Fruit fly (Drosophila melanogaster) whole organism, wandering third instar larva: ENCODE data around the gene CG11674.

ENCODE experiments used
- Abd-B ChIP-seq: fragments of >200 bp; optimal IDR thresholded peaks from 2 replicates; lab custom pipeline; 2017; ENCODE audit warnings: missing biosample characterization, missing genetic modification characterization
- CG32264 ChIP-seq: fragments of 200-800 bp; sonication (Bioruptor generic); optimal IDR thresholded peaks from 2 replicates; lab custom pipeline; 2016; ENCODE audit warnings: missing biosample characterization, missing genetic modification characterization
- CG9705 ChIP-seq: fragments of 200-800 bp; sonication (Bioruptor generic); optimal IDR thresholded peaks from 2 replicates; lab custom pipeline; 2018; ENCODE audit warnings: missing biosample characterization, mild to moderate bottlenecking, missing genetic modification characterization
- CrebA ChIP-seq: fragments of 200-800 bp; sonication (Bioruptor generic); optimal IDR thresholded peaks from 2 replicates; lab custom pipeline; 2016; ENCODE audit warnings: missing biosample characterization, mild to moderate bottlenecking, missing genetic modification characterization, borderline replicate concordance
- Dfd ChIP-seq: fragments of >200 bp; optimal IDR thresholded peaks from 2 replicates; lab custom pipeline; 2017; ENCODE audit warnings: missing biosample characterization, missing genetic modification characterization
- Dif ChIP-seq: fragments of 200-275, 200-300 bp; sonication (Bioruptor generic); optimal IDR thresholded peaks from 2 replicates; lab custom pipeline; 2018; ENCODE audit warnings: missing biosample characterization, missing genetic modification characterization; ENCODE audit not compliant: partially characterized antibody
- GATAd ChIP-seq: sonication (Bioruptor generic); optimal IDR thresholded peaks from 2 replicates; lab custom pipeline; 2016; ENCODE audit warnings: missing biosample characterization, missing genetic modification characterization
- HLH106 ChIP-seq: fragments of 200-800 bp; optimal IDR thresholded peaks from 3 replicates; lab custom pipeline; 2019; ENCODE audit warnings: missing biosample characterization, mild to moderate bottlenecking, missing genetic modification characterization, moderate library complexity
- Hnf4 ChIP-seq: fragments of 200-800 bp; sonication (Bioruptor generic); optimal IDR thresholded peaks from 2 replicates; lab custom pipeline; 2016; ENCODE audit warnings: missing biosample characterization, mild to moderate bottlenecking, missing genetic modification characterization
- Hr78 ChIP-seq: fragments of >200 bp; optimal IDR thresholded peaks from 2 replicates; lab custom pipeline; 2017; ENCODE audit warnings: missing biosample characterization, missing genetic modification characterization
- Hr83 ChIP-seq: fragments of 200-300 bp; sonication (Bioruptor generic); optimal IDR thresholded peaks from 2 replicates; lab custom pipeline; 2016; ENCODE audit warnings: missing biosample characterization, mild to moderate bottlenecking, missing genetic modification characterization, moderate library complexity; ENCODE audit not compliant: poor library complexity, severe bottlenecking
- Jra ChIP-seq: sonication (Bioruptor generic); optimal IDR thresholded peaks from 2 replicates; lab custom pipeline; 2016; ENCODE audit warnings: missing biosample characterization, missing genetic modification characterization
- Mio ChIP-seq: sonication (Bioruptor generic); optimal IDR thresholded peaks from 2 replicates; lab custom pipeline; 2016; ENCODE audit warnings: missing biosample characterization, missing genetic modification characterization
- Myc ChIP-seq: fragments of >200 bp; optimal IDR thresholded peaks from 2 replicates; lab custom pipeline; 2017
- N ChIP-seq: fragments of >200 bp; optimal IDR thresholded peaks from 2 replicates; lab custom pipeline; 2018; ENCODE audit warnings: missing biosample characterization, missing external identifiers, missing genetic modification characterization
- OdsH ChIP-seq: fragments of 200-800 bp; sonication (Bioruptor generic); optimal IDR thresholded peaks from 2 replicates; lab custom pipeline; 2016; ENCODE audit warnings: missing biosample characterization, mild to moderate bottlenecking, missing genetic modification characterization
- Rel ChIP-seq, 2 experiments: fragments of 200-800 bp; sonication (Bioruptor generic) in 1 of 2; optimal IDR thresholded peaks; 2 replicates in 1 of 2; 3 replicates in 1 of 2; lab custom pipeline; 2016 to 2019; ENCODE audit warnings: mild to moderate bottlenecking in 2 of 2, missing biosample characterization in 2 of 2, missing genetic modification characterization in 2 of 2, moderate library complexity in 1 of 2
- Sp1 ChIP-seq: fragments of 200-800 bp; sonication (Bioruptor generic); optimal IDR thresholded peaks from 3 replicates; lab custom pipeline; 2019; ENCODE audit warnings: missing biosample characterization, mild to moderate bottlenecking, missing genetic modification characterization, moderate library complexity
- Vsx2 ChIP-seq: fragments of 200-300, 225-300 bp; sonication (Bioruptor generic); optimal IDR thresholded peaks from 2 replicates; lab custom pipeline; 2018; ENCODE audit warnings: missing biosample characterization, missing genetic modification characterization; ENCODE audit not compliant: partially characterized antibody
- br ChIP-seq: fragments of 200-800 bp; sonication (Bioruptor generic); optimal IDR thresholded peaks from 2 replicates; lab custom pipeline; 2016; ENCODE audit warnings: missing biosample characterization, missing genetic modification characterization
- brk ChIP-seq: fragments of 200-800 bp; sonication (Bioruptor generic); optimal IDR thresholded peaks from 2 replicates; lab custom pipeline; 2016; ENCODE audit warnings: missing biosample characterization, mild to moderate bottlenecking, missing genetic modification characterization
- dl ChIP-seq, 2 experiments: fragments of 175-275, 200-275 bp in 1 of 2; fragments of 200-275 bp in 1 of 2; sonication (Bioruptor generic); optimal IDR thresholded peaks; lab custom pipeline; 2018; ENCODE audit warnings: mild to moderate bottlenecking in 2 of 2, missing biosample characterization in 2 of 2, missing genetic modification characterization in 2 of 2, moderate library complexity in 2 of 2; ENCODE audit not compliant: partially characterized antibody in 2 of 2, insufficient read depth in 1 of 2
- dmrt93B ChIP-seq: fragments of 200-800 bp; sonication (Bioruptor generic); optimal IDR thresholded peaks from 2 replicates; lab custom pipeline; 2018; ENCODE audit warnings: missing biosample characterization, mild to moderate bottlenecking, missing genetic modification characterization
- dsf ChIP-seq: sonication (Bioruptor generic); optimal IDR thresholded peaks from 2 replicates; lab custom pipeline; 2016; ENCODE audit warnings: missing biosample characterization, missing genetic modification characterization, borderline replicate concordance
- ey ChIP-seq: fragments of 200-800 bp; sonication (Bioruptor generic); optimal IDR thresholded peaks from 2 replicates; lab custom pipeline; 2016; ENCODE audit warnings: missing biosample characterization, missing genetic modification characterization
- foxo ChIP-seq, 2 experiments: fragments of 200-800 bp; sonication (Bioruptor generic); optimal IDR thresholded peaks; 2 replicates in 1 of 2; 3 replicates in 1 of 2; lab custom pipeline; 2016 to 2017; ENCODE audit warnings: missing biosample characterization in 2 of 2, missing genetic modification characterization in 2 of 2
- fru ChIP-seq: fragments of 200-800 bp; sonication (Bioruptor generic); optimal IDR thresholded peaks from 3 replicates; lab custom pipeline; 2016; ENCODE audit warnings: missing biosample characterization, mild to moderate bottlenecking, missing genetic modification characterization
- h ChIP-seq: fragments of 200-800 bp; sonication (Bioruptor generic); optimal IDR thresholded peaks from 3 replicates; lab custom pipeline; 2016; ENCODE audit warnings: missing biosample characterization, mild to moderate bottlenecking, missing genetic modification characterization
- jim ChIP-seq: fragments of 175-275, 200-325 bp; sonication (Bioruptor generic); optimal IDR thresholded peaks from 2 replicates; lab custom pipeline; 2016; ENCODE audit warnings: missing biosample characterization, mild to moderate bottlenecking, missing genetic modification characterization
- lola ChIP-seq: fragments of >200 bp; optimal IDR thresholded peaks from 2 replicates; lab custom pipeline; 2017; ENCODE audit warnings: missing biosample characterization, missing genetic modification characterization
- pan ChIP-seq: fragments of >200 bp; optimal IDR thresholded peaks from 2 replicates; lab custom pipeline; 2017
- psq ChIP-seq: fragments of 200-800 bp; sonication (Bioruptor generic); optimal IDR thresholded peaks from 3 replicates; lab custom pipeline; 2017; ENCODE audit warnings: missing biosample characterization, mild to moderate bottlenecking, missing genetic modification characterization, moderate library complexity
- rgr ChIP-seq: fragments of 200-800 bp; sonication (Bioruptor generic); optimal IDR thresholded peaks from 3 replicates; lab custom pipeline; 2016; ENCODE audit warnings: missing biosample characterization, mild to moderate bottlenecking, missing genetic modification characterization
- sage ChIP-seq: fragments of 200-800 bp; sonication (Bioruptor generic); optimal IDR thresholded peaks from 2 replicates; lab custom pipeline; 2016; ENCODE audit warnings: missing biosample characterization, mild to moderate bottlenecking, missing genetic modification characterization
- sv ChIP-seq: fragments of 200-800 bp; sonication (Bioruptor generic); optimal IDR thresholded peaks from 3 replicates; lab custom pipeline; 2016; ENCODE audit warnings: missing biosample characterization, missing genetic modification characterization
- tai ChIP-seq: sonication (Bioruptor generic); optimal IDR thresholded peaks from 2 replicates; lab custom pipeline; 2016; ENCODE audit warnings: missing biosample characterization, missing genetic modification characterization
- usp ChIP-seq: fragments of >200 bp; optimal IDR thresholded peaks from 2 replicates; lab custom pipeline; 2017; ENCODE audit warnings: missing biosample characterization, missing genetic modification characterization
- woc ChIP-seq: sonication (Bioruptor generic); optimal IDR thresholded peaks from 2 replicates; lab custom pipeline; 2016; ENCODE audit warnings: missing biosample characterization, mild to moderate bottlenecking, missing genetic modification characterization

The CG11674 gene

DNA sequence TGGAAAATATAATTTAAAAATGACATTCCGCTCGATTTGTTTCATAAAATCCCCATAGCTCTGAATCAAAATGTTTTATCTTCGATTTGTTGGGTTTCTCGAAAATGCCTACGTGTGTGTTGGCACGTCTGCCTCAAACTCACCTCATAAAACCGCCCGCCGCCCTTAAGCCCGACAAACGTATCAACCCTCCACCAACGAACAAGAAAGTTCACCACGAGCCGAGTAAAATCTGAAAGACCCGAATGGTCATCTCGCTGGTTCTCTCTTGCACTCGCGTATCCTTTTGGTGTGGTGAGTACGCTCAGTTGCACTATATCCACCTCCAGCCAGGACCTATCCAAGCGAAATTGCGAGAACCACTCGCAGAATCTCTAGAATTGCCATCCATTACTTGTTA lies 3.7 kb downstream of the CG11674 start:
- TF ChIP-seq sv (GFP tag; lab: Kevin White, UChicago) (no peak), sage (GFP tag; lab: Kevin White, UChicago) (no peak), brk (GFP tag; lab: Kevin White, UChicago) (no peak), usp (GFP tag; lab: Kevin White, UChicago) (no peak), rgr (no peak), foxo (GFP tag; optimal IDR thresholded peaks at IDR 0.05; lab: Kevin White, UChicago) (no peak)

DNA sequence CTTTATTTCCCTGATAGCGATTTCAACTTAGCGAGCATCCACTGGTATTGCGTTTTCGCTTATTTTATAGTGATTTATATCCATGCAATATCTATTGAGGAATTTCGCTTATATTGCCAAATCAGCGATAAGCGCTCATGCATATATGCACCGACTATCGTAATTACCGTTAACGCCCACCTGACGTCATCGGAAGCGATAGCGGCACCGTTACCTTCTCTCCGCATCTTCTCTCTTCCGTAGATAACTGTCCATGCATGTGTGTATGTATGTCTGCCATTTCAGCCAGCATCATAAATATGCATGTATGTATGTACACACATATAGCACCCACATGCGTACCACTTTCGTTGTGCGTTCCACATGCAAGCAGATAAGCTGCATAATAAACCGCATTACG lies 4.5 kb downstream of the CG11674 start:
- TF ChIP-seq GATAd (GFP tag; lab: Kevin White, UChicago) = no peak
- TF ChIP-seq N (GFP tag; lab: Kevin White, UChicago) = no peak
- TF ChIP-seq tai (GFP tag; lab: Kevin White, UChicago) = no peak
- no peak for TF ChIP-seq HLH106 (tag; lab: Kevin White, UChicago)
- no peak for TF ChIP-seq Dif (GFP tag; lab: Kevin White, UChicago)
- TF ChIP-seq woc (GFP tag; lab: Kevin White, UChicago) = no peak
- no peak for TF ChIP-seq sage (GFP tag; lab: Kevin White, UChicago)
- TF ChIP-seq pan = no peak
- no peak for TF ChIP-seq lola
- TF ChIP-seq Dfd (GFP tag; lab: Kevin White, UChicago) = no peak
- TF ChIP-seq CG9705 (GFP tag; lab: Kevin White, UChicago) = no peak
- TF ChIP-seq usp (GFP tag; lab: Kevin White, UChicago) = no peak
- no peak for TF ChIP-seq sv (GFP tag; lab: Kevin White, UChicago)
- no peak for TF ChIP-seq Hr83 (GFP tag; lab: Kevin White, UChicago)
- no peak for TF ChIP-seq Hnf4
- TF ChIP-seq rgr = no peak
- no peak for TF ChIP-seq Myc
- TF ChIP-seq dl (GFP tag; optimal IDR thresholded peaks at IDR 0.05; lab: Kevin White, UChicago; ENCODE audit: insufficient read depth in 1 of 2, partially characterized antibody in 2 of 2) = no peak

DNA sequence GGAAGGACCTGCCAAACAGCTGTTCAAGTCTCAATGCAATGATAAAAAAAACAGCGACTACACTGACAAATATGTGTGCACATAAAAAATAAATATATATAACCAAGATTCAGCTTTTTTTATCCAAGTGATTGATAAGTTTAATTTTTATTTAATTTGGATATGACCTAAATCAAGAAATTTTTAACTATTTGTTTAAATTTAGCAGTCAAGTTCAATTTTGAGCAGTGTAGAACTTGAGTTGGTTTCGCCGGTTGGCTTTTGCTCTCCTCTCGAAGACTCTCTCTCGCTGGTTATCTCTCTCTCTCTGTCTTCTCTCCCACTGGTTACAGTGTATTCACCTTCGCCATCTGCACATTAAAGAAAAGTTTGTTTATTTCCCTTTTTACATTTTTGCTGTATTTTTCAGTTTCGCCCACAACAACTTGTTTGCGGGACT lies 7.6 kb downstream of the CG11674 start:
- peak; percentile 97 for TF ChIP-seq rgr
- no peak for TF ChIP-seq Mio (GFP tag; lab: Kevin White, UChicago)
- TF ChIP-seq psq (GFP tag; lab: Kevin White, UChicago) = peak; percentile 94
- no peak for TF ChIP-seq Myc
- peak; percentile 75 for TF ChIP-seq Rel (GFP tag; optimal IDR thresholded peaks at IDR 0.05; lab: Kevin White, UChicago)
- TF ChIP-seq Rel (tag; optimal IDR thresholded peaks at IDR 0.05; lab: Kevin White, UChicago) = peak; percentile 84
- TF ChIP-seq OdsH (GFP tag; lab: Kevin White, UChicago) = peak; percentile 97
- peak; percentile 95 for TF ChIP-seq sage (GFP tag; lab: Kevin White, UChicago)
- peak; percentile 92 for TF ChIP-seq CrebA (GFP tag; lab: Kevin White, UChicago)
- peak; percentile 79 for TF ChIP-seq CG32264 (GFP tag; lab: Kevin White, UChicago)
- TF ChIP-seq Hnf4 = peak; percentile 95
- peak; percentile 32 to 98 for TF ChIP-seq foxo (GFP tag; optimal IDR thresholded peaks at IDR 0.05; lab: Kevin White, UChicago)
- peak; percentile 98 for TF ChIP-seq Sp1
- peak; percentile 90 for TF ChIP-seq woc (GFP tag; lab: Kevin White, UChicago)
- peak; percentile 93 for TF ChIP-seq ey (GFP tag; lab: Kevin White, UChicago)
- peak; percentile 94 for TF ChIP-seq br
- peak; percentile 97 for TF ChIP-seq fru
- TF ChIP-seq GATAd (GFP tag; lab: Kevin White, UChicago) = peak; percentile 54
- TF ChIP-seq jim (GFP tag; lab: Kevin White, UChicago) = no peak
- TF ChIP-seq dsf (GFP tag; lab: Kevin White, UChicago) = peak; percentile 70
- TF ChIP-seq h = peak; percentile 98
- no peak for TF ChIP-seq Hr83 (GFP tag; lab: Kevin White, UChicago)
- TF ChIP-seq CG9705 (GFP tag; lab: Kevin White, UChicago) = peak; percentile 92
- TF ChIP-seq Abd-B = no peak
- TF ChIP-seq dl (GFP tag; optimal IDR thresholded peaks at IDR 0.05; lab: Kevin White, UChicago; ENCODE audit: insufficient read depth in 1 of 2, partially characterized antibody in 2 of 2) = no peak
- TF ChIP-seq Hr78 (GFP tag; lab: Kevin White, UChicago) = no peak
- peak; percentile 89 for TF ChIP-seq Jra (GFP tag; lab: Kevin White, UChicago)
- TF ChIP-seq usp (GFP tag; lab: Kevin White, UChicago) = no peak
- peak; percentile 98 for TF ChIP-seq HLH106 (tag; lab: Kevin White, UChicago)
- no peak for TF ChIP-seq lola
- no peak for TF ChIP-seq tai (GFP tag; lab: Kevin White, UChicago)
- peak; percentile 79 for TF ChIP-seq sv (GFP tag; lab: Kevin White, UChicago)
- TF ChIP-seq N (GFP tag; lab: Kevin White, UChicago) = no peak
- peak; percentile 94 for TF ChIP-seq Dfd (GFP tag; lab: Kevin White, UChicago)
- peak; percentile 50 for TF ChIP-seq Dif (GFP tag; lab: Kevin White, UChicago)
- TF ChIP-seq dmrt93B (GFP tag; lab: Kevin White, UChicago) = peak; percentile 93
- no peak for TF ChIP-seq Vsx2 (GFP tag; lab: Kevin White, UChicago)
- peak; percentile 92 for TF ChIP-seq brk (GFP tag; lab: Kevin White, UChicago)
